Fruit fly (Drosophila melanogaster): ENCODE measurements around the gene Tmf.

Tmf gene

dm6 chrX:6804485-6805295, 39.5 kb upstream of the Tmf start (continued):
- TF ChIP-seq CG8281 (tag; optimal IDR thresholded peaks at IDR 0.05) = peak; percentile 1
- no peak for TF ChIP-seq Kr (GFP tag; optimal IDR thresholded peaks at IDR 0.05)
- TF ChIP-seq Hand (GFP tag; optimal IDR thresholded peaks at IDR 0.05) = peak; percentile 64
- peak; percentile 45 for TF ChIP-seq CG33557 (GFP tag; optimal IDR thresholded peaks at IDR 0.05)
- peak; percentile 5 for TF ChIP-seq da (GFP tag; optimal IDR thresholded peaks at IDR 0.05)
- peak; percentile 33 for TF ChIP-seq MTF-1 (GFP tag; optimal IDR thresholded peaks at IDR 0.05; ENCODE audit: borderline replicate concordance)
- TF ChIP-seq CG6813 (GFP tag; optimal IDR thresholded peaks at IDR 0.05) = peak; percentile 29
- peak; percentile 14 for TF ChIP-seq CG8089 (GFP tag; optimal IDR thresholded peaks at IDR 0.05)
- peak; percentile 77 for TF ChIP-seq Chrac-16 (GFP tag; optimal IDR thresholded peaks at IDR 0.05)
- TF ChIP-seq TFAM (GFP tag; optimal IDR thresholded peaks at IDR 0.05) = peak; percentile 40
- TF ChIP-seq gcm (GFP tag; optimal IDR thresholded peaks at IDR 0.05) = no peak
- TF ChIP-seq CG2889 (GFP tag; IDR thresholded peaks at IDR 0.05) = peak; percentile 81
- TF ChIP-seq Med (GFP tag) = peak; percentile 96
- peak; percentile 87 for TF ChIP-seq dysf (GFP tag; IDR thresholded peaks at IDR 0.05)
- TF ChIP-seq Max (GFP tag; optimal IDR thresholded peaks at IDR 0.05) = peak; percentile 71
- TF ChIP-seq CG10147 (GFP tag; optimal IDR thresholded peaks at IDR 0.05) = peak; percentile 49
- peak; percentile 81 for TF ChIP-seq CG8924 (tag; optimal IDR thresholded peaks at IDR 0.05)
- TF ChIP-seq CG17568 (GFP tag; optimal IDR thresholded peaks at IDR 0.05) = no peak
- TF ChIP-seq CG4360 (GFP tag; IDR thresholded peaks at IDR 0.05) = peak; percentile 55
- no peak; the same call in 1 of the 3 replicates for TF ChIP-seq CG17361 (GFP tag; IDR thresholded peaks at IDR 0.05)
- TF ChIP-seq CG7357 (GFP tag; IDR thresholded peaks at IDR 0.05) = peak; percentile 64; the same call in 1 of the 3 replicates
- TF ChIP-seq CG14014 (GFP tag; IDR thresholded peaks at IDR 0.05) = peak; percentile 83
- TF ChIP-seq nerfin-2 (GFP tag; IDR thresholded peaks at IDR 0.05; ENCODE audit: partially characterized antibody) = no peak
- TF ChIP-seq Poxn (GFP tag; IDR thresholded peaks at IDR 0.05) = peak; percentile 37; the same call in 1 of the 2 replicates
- no peak for TF ChIP-seq trh (GFP tag; optimal IDR thresholded peaks at IDR 0.05)
- TF ChIP-seq cato (GFP tag; optimal IDR thresholded peaks at IDR 0.05; ENCODE audit: borderline replicate concordance) = peak; percentile 30
- TF ChIP-seq lmd (GFP tag; IDR thresholded peaks at IDR 0.05) = peak; percentile 81
- TF ChIP-seq Bdp1 (GFP tag; optimal IDR thresholded peaks at IDR 0.05) = peak; percentile 38
- peak; percentile 41 for TF ChIP-seq Ets97D (GFP tag; optimal IDR thresholded peaks at IDR 0.05)
- peak; percentile 56 for TF ChIP-seq CG33213 (GFP tag; optimal IDR thresholded peaks at IDR 0.05)
- peak; percentile 39 for TF ChIP-seq CG2202 (tag; optimal IDR thresholded peaks at IDR 0.05)
- TF ChIP-seq Fer2 (tag; optimal IDR thresholded peaks at IDR 0.05) = peak; percentile 46
- TF ChIP-seq bigmax (GFP tag; optimal IDR thresholded peaks at IDR 0.05) = no peak
- TF ChIP-seq crc (GFP tag; optimal IDR thresholded peaks at IDR 0.05) = peak; percentile 29
- TF ChIP-seq Atf-2 (GFP tag; optimal IDR thresholded peaks at IDR 0.05) = peak; percentile 76
- TF ChIP-seq wor (GFP tag; IDR thresholded peaks at IDR 0.05) = peak; percentile 83
- peak; percentile 91 for TF ChIP-seq CG1603 (tag; optimal IDR thresholded peaks at IDR 0.05)
- TF ChIP-seq CG6272 (GFP tag; IDR thresholded peaks at IDR 0.05) = peak; percentile 80
- TF ChIP-seq Dad (GFP tag; optimal IDR thresholded peaks at IDR 0.05) = peak; percentile 51
- TF ChIP-seq Hr39 (optimal IDR thresholded peaks at IDR 0.05) = no peak
- TF ChIP-seq CG11093 (GFP tag; IDR thresholded peaks at IDR 0.05) = peak; percentile 80; the same call in 2 of the 3 replicates
- peak; percentile 61 for TF ChIP-seq CG10267 (tag; optimal IDR thresholded peaks at IDR 0.05)
- no peak for TF ChIP-seq CG9797 (GFP tag; optimal IDR thresholded peaks at IDR 0.05)
- peak; percentile 73 for TF ChIP-seq Hr3 (GFP tag; optimal IDR thresholded peaks at IDR 0.05)
- TF ChIP-seq Hmx (GFP tag; optimal IDR thresholded peaks at IDR 0.05) = no peak
- peak; percentile 75 for TF ChIP-seq caup (GFP tag; optimal IDR thresholded peaks at IDR 0.05; ENCODE audit: severe bottlenecking)
- peak; percentile 34 for TF ChIP-seq yki (optimal IDR thresholded peaks at IDR 0.05)
- no peak for TF ChIP-seq Bgb (GFP tag; IDR thresholded peaks at IDR 0.05; ENCODE audit: partially characterized antibody)
- TF ChIP-seq hth (optimal IDR thresholded peaks at IDR 0.05) = no peak
- no peak for TF ChIP-seq amos (GFP tag; IDR thresholded peaks at IDR 0.05; ENCODE audit: partially characterized antibody)

Measured in whole organism, embryonic.